Worm (Caenorhabditis elegans) whole organism, mixed stage, embryonic: Measurements from ENCODE around the gene srh-4.

Source experiments
- ces-1 ChIP-seq: fragments of 150-350 bp; optimal IDR thresholded peaks from 2 replicates; lab custom pipeline; 2014; ENCODE audit warnings: missing biosample characterization, missing genetic modification reagents, missing genetic modification characterization
- ham-2 ChIP-seq: fragments of 200-800 bp; sonication (Bioruptor generic); optimal IDR thresholded peaks from 2 replicates; lab custom pipeline; 2018; ENCODE audit warnings: mild to moderate bottlenecking, missing genetic modification characterization, missing compliant biosample characterization
- lin-13 ChIP-seq: fragments of 150-350 bp; optimal IDR thresholded peaks from 2 replicates; lab custom pipeline; 2014; ENCODE audit warnings: missing biosample characterization, missing genetic modification characterization
- nhr-12 ChIP-seq: fragments of 150-350 bp; optimal IDR thresholded peaks from 2 replicates; lab custom pipeline; 2014; ENCODE audit warnings: missing biosample characterization, missing genetic modification characterization
- nhr-237 ChIP-seq: fragments of 150-350 bp; optimal IDR thresholded peaks from 2 replicates; lab custom pipeline; 2014; ENCODE audit warnings: missing biosample characterization, missing genetic modification characterization
- sptf-1 ChIP-seq: sonication (generic microtip); optimal IDR thresholded peaks from 2 replicates; lab custom pipeline; 2017; ENCODE audit warnings: mild to moderate bottlenecking, missing genetic modification characterization, moderate library complexity, missing compliant biosample characterization
- tbx-8 ChIP-seq: fragments of 200-800 bp; sonication (Bioruptor generic); optimal IDR thresholded peaks from 2 replicates; lab custom pipeline; 2018; ENCODE audit warnings: mild to moderate bottlenecking, missing genetic modification characterization, moderate library complexity, missing compliant biosample characterization

- no peak for TF ChIP-seq tbx-8
- no peak for TF ChIP-seq lin-13
- no peak for TF ChIP-seq ham-2 (GFP tag; lab: Kevin White, UChicago)
- no peak for TF ChIP-seq sptf-1
- TF ChIP-seq nhr-237 (tag; lab: Kevin White, UChicago), result no peak
- TF ChIP-seq nhr-12 (tag; lab: Kevin White, UChicago), result no peak
- TF ChIP-seq ces-1 (GFP tag; lab: Kevin White, UChicago), result no peak
Measured at ce11 chrV:4056203-4056602, 45.9 kb downstream of the srh-4 start.
